Worm (Caenorhabditis elegans): Measurements from ENCODE around the gene rrp-1.

DNA sequence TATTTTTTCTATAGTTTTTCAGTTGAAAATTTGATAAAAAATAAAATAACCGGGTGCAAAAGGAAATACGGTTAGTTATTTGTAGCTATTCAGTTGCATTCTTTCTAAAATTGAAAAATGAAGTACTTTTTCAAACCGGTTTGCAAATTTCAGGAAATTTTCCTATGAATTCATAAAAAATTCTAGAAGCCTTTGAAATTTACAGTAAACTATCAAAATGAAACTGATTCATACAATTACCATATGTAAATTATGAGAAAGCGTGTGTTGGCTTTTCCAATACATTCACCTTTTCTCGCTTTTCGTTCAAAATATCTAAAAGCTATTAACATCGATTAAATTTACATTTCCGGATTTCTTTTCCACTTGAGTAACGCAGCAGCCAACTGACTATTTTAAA, 34.9 kb upstream of the rrp-1 start, which contains the start of gene ent-7:
- TF ChIP-seq ZK546.5 (tag; optimal IDR thresholded peaks at IDR 0.05) (no peak), mdl-1 (tag; optimal IDR thresholded peaks at IDR 0.05) (no peak), nhr-76 (tag; optimal IDR thresholded peaks at IDR 0.05) (no peak), dpl-1 (GFP tag; optimal IDR thresholded peaks at IDR 0.05) (no peak), lin-15B (tag; optimal IDR thresholded peaks at IDR 0.05) (no peak), skn-1 (tag; optimal IDR thresholded peaks at IDR 0.05) (no peak), ZK337.2 (GFP tag; IDR thresholded peaks at IDR 0.05) (no peak), nhr-77 (tag; optimal IDR thresholded peaks at IDR 0.05) (no peak), Y5F2A.4 (GFP tag; optimal IDR thresholded peaks at IDR 0.05) (no peak), aha-1 (tag) (no peak), mxl-3 (GFP tag; optimal IDR thresholded peaks at IDR 0.05) (no peak), lin-38 (GFP tag; IDR thresholded peaks at IDR 0.05) (no peak), F49E8.2 (tag; optimal IDR thresholded peaks at IDR 0.05; ENCODE audit: borderline replicate concordance) (no peak), lin-13 (GFP tag; optimal IDR thresholded peaks at IDR 0.05) (no peak)
